Worm (Caenorhabditis elegans): ENCODE measurements around the gene lad-2.
A peak's percentile ranks its signal among the peaks of the same experiment; 100 is the strongest.

lad-2 gene

DNA sequence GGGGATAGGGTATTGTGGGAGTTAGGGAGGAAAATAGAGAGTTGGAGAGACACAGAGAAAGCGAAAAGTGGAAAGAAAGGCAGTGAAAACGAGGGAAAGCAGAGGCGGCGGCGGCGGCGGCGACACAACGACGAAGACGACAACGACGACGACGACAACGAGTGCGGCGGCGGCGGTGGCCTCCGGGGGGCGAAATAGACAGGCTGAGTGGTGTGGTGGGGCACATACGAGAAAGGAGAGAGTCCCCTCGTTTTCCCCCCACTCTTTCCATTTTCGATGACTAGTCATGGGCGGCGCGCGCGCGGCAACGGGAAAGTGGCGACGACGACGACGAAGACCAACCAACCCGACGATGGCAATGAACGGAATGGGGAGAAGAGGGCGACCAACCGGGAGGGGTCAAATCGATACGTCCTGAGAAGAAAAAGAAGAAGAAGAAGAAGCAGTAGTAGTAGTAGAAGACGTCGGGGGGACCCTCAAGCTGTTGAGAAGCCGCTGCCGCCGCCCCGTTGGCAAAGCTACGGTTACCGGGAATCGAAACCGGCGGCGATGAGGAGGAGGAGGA, 20.4 kb upstream of the lad-2 start (continued):
- TF ChIP-seq T26A5.8 (tag; optimal IDR thresholded peaks at IDR 0.05) (no peak), egrh-3 (GFP tag; IDR thresholded peaks at IDR 0.05) (peak; percentile 85), B0019.2 (GFP tag; conservative IDR thresholded peaks at IDR 0.05) (no peak), C17E4.6 (GFP tag; IDR thresholded peaks at IDR 0.05) (0 out of 2 replicates have a peak, but pooled peaks have one; percentile 8), B0336.3 (GFP tag; IDR thresholded peaks at IDR 0.05) (peak; percentile 31; the same call in 1 of the 2 replicates), zfh-2 (GFP tag; conservative IDR thresholded peaks at IDR 0.05) (peak; percentile 96), hlh-12 (tag; optimal IDR thresholded peaks at IDR 0.05) (no peak), T07F8.4 (tag; optimal IDR thresholded peaks at IDR 0.05) (no peak), pbrm-1 (GFP tag; IDR thresholded peaks at IDR 0.05) (no peak), ztf-25 (GFP tag; IDR thresholded peaks at IDR 0.05) (no peak), B0035.1 (tag; optimal IDR thresholded peaks at IDR 0.05) (no peak), tbp1 (GFP tag; optimal IDR thresholded peaks at IDR 0.05) (no peak), cebp-2 (GFP tag; IDR thresholded peaks at IDR 0.05) (no peak), die-1 (tag; optimal IDR thresholded peaks at IDR 0.05) (no peak), lin-54 (GFP tag; optimal IDR thresholded peaks at IDR 0.05) (no peak), lin-40 (tag; optimal IDR thresholded peaks at IDR 0.05) (peak; percentile 38), aptf-2 (GFP tag; conservative IDR thresholded peaks at IDR 0.05) (no peak), atf-7 (tag; optimal IDR thresholded peaks at IDR 0.05) (no peak), madf-10 (tag; optimal IDR thresholded peaks at IDR 0.05) (peak; percentile 98), attf-3 (GFP tag; conservative IDR thresholded peaks at IDR 0.05) (no peak), ceh-91 (GFP tag; IDR thresholded peaks at IDR 0.05) (no peak), athp-1 (tag; optimal IDR thresholded peaks at IDR 0.05) (no peak), ccch-3 (GFP tag; optimal IDR thresholded peaks at IDR 0.05) (no peak), mel-28 (tag; optimal IDR thresholded peaks at IDR 0.05; ENCODE audit: borderline replicate concordance) (no peak), chd-7 (tag; optimal IDR thresholded peaks at IDR 0.05) (no peak), ekl-4 (GFP tag; IDR thresholded peaks at IDR 0.05) (no peak), dpl-1 (GFP tag; optimal IDR thresholded peaks at IDR 0.05) (no peak), F52B5.7 (tag; optimal IDR thresholded peaks at IDR 0.05) (no peak), ama-1 (optimal IDR thresholded peaks at IDR 0.05) (no peak), ama-1 (GFP tag; optimal IDR thresholded peaks at IDR 0.05) (no peak), Y53F4B.3 (GFP tag; IDR thresholded peaks at IDR 0.05) (no peak), snpc-1.1 (tag; optimal IDR thresholded peaks at IDR 0.05; ENCODE audit: insufficient read depth) (no peak), sdz-38 (tag; optimal IDR thresholded peaks at IDR 0.05) (no peak), gei-17 (GFP tag; optimal IDR thresholded peaks at IDR 0.05) (no peak), hmg-20 (GFP tag; IDR thresholded peaks at IDR 0.05) (no peak), madf-8 (GFP tag; conservative IDR thresholded peaks at IDR 0.05) (no peak), tbx-9 (tag; optimal IDR thresholded peaks at IDR 0.05; ENCODE audit: borderline replicate concordance) (no peak), dox-1 (GFP tag; IDR thresholded peaks at IDR 0.05) (peak; percentile 46; the same call in 1 of the 2 replicates), sea-2 (GFP tag; IDR thresholded peaks at IDR 0.05) (no peak), lsl-1 (GFP tag; optimal IDR thresholded peaks at IDR 0.05) (no peak), bed-2 (GFP tag; IDR thresholded peaks at IDR 0.05) (no peak), lag-1 (GFP tag; IDR thresholded peaks at IDR 0.05) (no peak), lin-35 (GFP tag; optimal IDR thresholded peaks at IDR 0.05) (peak in 1 of 3 experiments; percentile 16), somi-1 (GFP tag; optimal IDR thresholded peaks at IDR 0.05) (no peak), F55B11.4 (tag; optimal IDR thresholded peaks at IDR 0.05; ENCODE audit: borderline replicate concordance, insufficient read depth) (no peak), B0261.1 (tag; optimal IDR thresholded peaks at IDR 0.05) (no peak), efl-1 (GFP tag; optimal IDR thresholded peaks at IDR 0.05) (no peak), F23B12.7 (tag; optimal IDR thresholded peaks at IDR 0.05; ENCODE audit: insufficient read depth) (no peak), hsf-1 (GFP tag; IDR thresholded peaks at IDR 0.05) (no peak)
